Worm (Caenorhabditis elegans) whole organism, mixed stage, embryonic: ENCODE results near the gene F46F5.16.

Source experiments
- blmp-1 ChIP-seq: fragments of 150-350 bp; optimal IDR thresholded peaks from 2 replicates; lab custom pipeline; 2014; ENCODE audit warnings: missing biosample characterization, missing genetic modification characterization
- elt-3 ChIP-seq: fragments of 150-350 bp; optimal IDR thresholded peaks from 2 replicates; lab custom pipeline; 2014; ENCODE audit warnings: missing biosample characterization, missing genetic modification characterization
- lin-13 ChIP-seq: fragments of 150-350 bp; optimal IDR thresholded peaks from 2 replicates; lab custom pipeline; 2014; ENCODE audit warnings: missing biosample characterization, missing genetic modification characterization
- mls-2 ChIP-seq: sonication (generic microtip); optimal IDR thresholded peaks from 2 replicates; lab custom pipeline; 2016; ENCODE audit warnings: mild to moderate bottlenecking, missing genetic modification characterization, moderate library complexity, missing compliant biosample characterization
- nhr-237 ChIP-seq: fragments of 150-350 bp; optimal IDR thresholded peaks from 2 replicates; lab custom pipeline; 2014; ENCODE audit warnings: missing biosample characterization, missing genetic modification characterization
- nhr-28 ChIP-seq: fragments of 150-350 bp; optimal IDR thresholded peaks from 2 replicates; lab custom pipeline; 2014; ENCODE audit warnings: missing biosample characterization, missing genetic modification characterization
- pha-4 ChIP-seq: fragments of 150-350 bp; optimal IDR thresholded peaks from 2 replicates; lab custom pipeline; 2018; ENCODE audit warnings: missing biosample characterization, missing genetic modification reagents, missing genetic modification characterization
- tbx-8 ChIP-seq: fragments of 200-800 bp; sonication (Bioruptor generic); optimal IDR thresholded peaks from 2 replicates; lab custom pipeline; 2018; ENCODE audit warnings: mild to moderate bottlenecking, missing genetic modification characterization, moderate library complexity, missing compliant biosample characterization

DNA sequence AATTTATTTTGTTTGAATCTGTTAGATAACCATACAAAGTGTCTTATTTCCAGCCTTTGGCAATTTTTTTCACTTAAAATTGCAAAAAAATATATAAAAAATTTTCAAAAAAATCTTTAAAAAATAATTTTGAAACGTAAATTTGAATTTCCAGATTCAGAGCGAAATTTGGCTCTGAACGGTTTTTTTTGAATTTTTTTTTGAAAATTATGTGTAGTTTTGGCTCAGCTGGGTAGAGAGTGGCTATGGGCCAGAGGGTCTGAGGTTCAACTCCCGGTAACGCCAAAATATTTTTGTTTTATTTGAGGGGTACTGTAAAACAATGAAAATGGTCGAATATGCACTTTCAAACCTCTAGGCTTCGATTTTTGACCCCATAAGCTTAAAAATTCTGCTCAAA, 33.6 kb upstream of the F46F5.16 start:
- no peak for TF ChIP-seq elt-3
- TF ChIP-seq mls-2 (tag; lab: Kevin White, UChicago) = no peak
- no peak for TF ChIP-seq blmp-1 (tag; lab: Kevin White, UChicago)
- no peak for TF ChIP-seq nhr-237 (tag; lab: Kevin White, UChicago)
- no peak for TF ChIP-seq tbx-8 (GFP tag; lab: Kevin White, UChicago)
- no peak for TF ChIP-seq nhr-28
- TF ChIP-seq lin-13 (tag; lab: Kevin White, UChicago) = no peak
- TF ChIP-seq pha-4 = no peak
